Fruit fly (Drosophila melanogaster): ENCODE measurements around the gene CG34454.

dm6 chr3L:217480-218118, 14.6 kb downstream of the CG34454 start, which contains the start of gene CG13877:
- no peak for TF ChIP-seq rgr (GFP tag; optimal IDR thresholded peaks at IDR 0.05)
- TF ChIP-seq fru (GFP tag; optimal IDR thresholded peaks at IDR 0.05) = no peak
- TF ChIP-seq CG32264 (GFP tag; optimal IDR thresholded peaks at IDR 0.05) = no peak
- TF ChIP-seq Hnf4 (GFP tag; optimal IDR thresholded peaks at IDR 0.05) = no peak
- TF ChIP-seq Vsx2 (GFP tag; optimal IDR thresholded peaks at IDR 0.05; ENCODE audit: partially characterized antibody) = no peak
- no peak for TF ChIP-seq h (GFP tag; optimal IDR thresholded peaks at IDR 0.05)
- no peak for TF ChIP-seq dmrt93B (GFP tag; optimal IDR thresholded peaks at IDR 0.05)
- no peak for TF ChIP-seq foxo (GFP tag; optimal IDR thresholded peaks at IDR 0.05)
